Worm (Caenorhabditis elegans) whole organism, mixed stage, embryonic: Measurements from ENCODE around the gene B0454.8.

Experiments
- elt-3 ChIP-seq: fragments of 150-350 bp; optimal IDR thresholded peaks from 2 replicates; lab custom pipeline; 2014; ENCODE audit warnings: missing biosample characterization, missing genetic modification characterization
- mab-5 ChIP-seq: fragments of 150-350 bp; optimal IDR thresholded peaks from 2 replicates; lab custom pipeline; 2014; ENCODE audit warnings: missing biosample characterization, missing genetic modification characterization

- TF ChIP-seq elt-3 = no peak
- TF ChIP-seq mab-5 (tag; lab: Kevin White, UChicago) = no peak
Observed at ce11 chrII:3091268-3091667, 48.0 kb upstream of the B0454.8 start, which contains the start of gene srg-21.
